Fruit fly (Drosophila melanogaster) whole organism, embryonic: Measurements from ENCODE around the gene slif.
A peak's percentile ranks its signal among the peaks of the same experiment; 100 is the strongest.

Experiments
- ATbp ChIP-seq: fragments of 200-800 bp; sonication (Bioruptor generic); optimal IDR thresholded peaks from 2 replicates; lab custom pipeline; 2017; ENCODE audit warnings: missing biosample characterization, mild to moderate bottlenecking, missing genetic modification characterization, missing genetic modification reagents
- Abd-B ChIP-seq: fragments of 200-800 bp; sonication (Bioruptor generic); optimal IDR thresholded peaks from 2 replicates; lab custom pipeline; 2018; ENCODE audit warnings: missing biosample characterization, mild to moderate bottlenecking, missing genetic modification characterization, moderate library complexity
- Atf-2 ChIP-seq: fragments of 200-800 bp; sonication (Bioruptor generic); optimal IDR thresholded peaks from 2 replicates; lab custom pipeline; 2016; ENCODE audit warnings: missing biosample characterization, missing genetic modification characterization
- CG10147 ChIP-seq: fragments of 200-800 bp; sonication (Bioruptor generic); optimal IDR thresholded peaks from 2 replicates; lab custom pipeline; 2019; ENCODE audit warnings: missing biosample characterization, mild to moderate bottlenecking, missing genetic modification characterization, moderate library complexity
- CG12104 ChIP-seq: fragments of 200-800 bp; sonication (Bioruptor generic); optimal IDR thresholded peaks from 3 replicates; lab custom pipeline; 2016; ENCODE audit warnings: missing biosample characterization, missing genetic modification characterization
- CG1233 ChIP-seq: fragments of 200-800 bp; sonication (Bioruptor generic); optimal IDR thresholded peaks from 4 replicates; lab custom pipeline; 2018; ENCODE audit warnings: missing biosample characterization, mild to moderate bottlenecking, missing genetic modification characterization
- CG13624 ChIP-seq: fragments of 200-800 bp; sonication (Bioruptor generic); optimal IDR thresholded peaks from 2 replicates; lab custom pipeline; 2016; ENCODE audit warnings: missing biosample characterization, missing genetic modification characterization
- CG14441 ChIP-seq: fragments of 200-800 bp; sonication (Bioruptor generic); IDR thresholded peaks from 2 replicates; pipeline ENCODE4 v1.3.6; 2022; ENCODE audit warnings: missing biosample characterization, missing genetic modification characterization
- CG15479 ChIP-seq: fragments of 200-800 bp; sonication (Bioruptor generic); optimal IDR thresholded peaks from 3 replicates; lab custom pipeline; 2019; ENCODE audit warnings: missing biosample characterization, mild to moderate bottlenecking, missing genetic modification characterization, moderate library complexity
- CG17361 ChIP-seq: fragments of 200-800 bp; sonication (Bioruptor generic); IDR thresholded peaks from 3 replicates; pipeline ENCODE4 v1.3.6; 2022; ENCODE audit warnings: missing biosample characterization, missing genetic modification characterization
- CG17829 ChIP-seq: fragments of 200-800 bp; optimal IDR thresholded peaks from 2 replicates; lab custom pipeline; 2019; ENCODE audit warnings: missing biosample characterization, mild to moderate bottlenecking, missing genetic modification characterization, moderate library complexity
- CG18764 ChIP-seq: fragments of 200-800 bp; sonication (Bioruptor generic); optimal IDR thresholded peaks from 3 replicates; lab custom pipeline; 2016; ENCODE audit warnings: missing biosample characterization, missing genetic modification characterization
- CG42726 ChIP-seq: fragments of 200-800 bp; sonication (Bioruptor generic); IDR thresholded peaks from 2 replicates; pipeline ENCODE4 v1.3.6; 2022; ENCODE audit warnings: missing biosample characterization, missing genetic modification characterization; ENCODE audit not compliant: partially characterized antibody
- CG4282 ChIP-seq: fragments of 200-800 bp; sonication (Bioruptor generic); optimal IDR thresholded peaks from 2 replicates; lab custom pipeline; 2016; ENCODE audit warnings: missing biosample characterization, missing genetic modification characterization
- CG7271 ChIP-seq: fragments of 200-800 bp; sonication (Bioruptor generic); optimal IDR thresholded peaks from 2 replicates; lab custom pipeline; 2018; ENCODE audit warnings: missing biosample characterization, mild to moderate bottlenecking, missing genetic modification characterization, moderate library complexity
- CG7745 ChIP-seq: fragments of 200-800 bp; sonication (Bioruptor generic); optimal IDR thresholded peaks from 2 replicates; lab custom pipeline; 2018; ENCODE audit warnings: missing biosample characterization, mild to moderate bottlenecking, missing genetic modification characterization, moderate library complexity
- CG7839 ChIP-seq: fragments of 200-800 bp; sonication (Bioruptor generic); optimal IDR thresholded peaks from 3 replicates; lab custom pipeline; 2018; ENCODE audit warnings: missing biosample characterization, mild to moderate bottlenecking, missing genetic modification characterization, moderate library complexity
- D ChIP-seq, 2 experiments: fragments of 200-800 bp in 1 of 2; fragments of >200 bp in 1 of 2; sonication (Bioruptor generic) in 1 of 2; optimal IDR thresholded peaks; 2 replicates in 1 of 2; 3 replicates in 1 of 2; lab custom pipeline; 2017; ENCODE audit warnings: mild to moderate bottlenecking in 1 of 2, missing biosample characterization in 1 of 2, missing genetic modification characterization in 1 of 2, missing genetic modification reagents in 1 of 2
- D19B ChIP-seq: fragments of 200-800 bp; sonication (Bioruptor generic); optimal IDR thresholded peaks from 2 replicates; lab custom pipeline; 2017; ENCODE audit warnings: missing biosample characterization, mild to moderate bottlenecking, missing genetic modification characterization
- Doc3 ChIP-seq: fragments of 200-800 bp; sonication (Bioruptor generic); IDR thresholded peaks from 3 replicates; pipeline ENCODE4 v1.3.6; 2022; ENCODE audit warnings: missing biosample characterization, missing genetic modification characterization; ENCODE audit not compliant: partially characterized antibody
- E2f2 ChIP-seq: fragments of 200-800 bp; sonication (Bioruptor generic); IDR thresholded peaks from 2 replicates; pipeline ENCODE4 v1.3.6; 2022; ENCODE audit warnings: missing biosample characterization, missing genetic modification characterization
- Fer3 ChIP-seq: fragments of 200-800 bp; sonication (Bioruptor generic); optimal IDR thresholded peaks from 2 replicates; lab custom pipeline; 2018; ENCODE audit warnings: missing biosample characterization, mild to moderate bottlenecking, missing genetic modification characterization, moderate library complexity
- Hsf ChIP-seq: fragments of 200-800 bp; sonication (Bioruptor generic); optimal IDR thresholded peaks from 3 replicates; lab custom pipeline; 2016; ENCODE audit warnings: missing biosample characterization, missing genetic modification characterization
- Med ChIP-seq: fragments of 200-800 bp; sonication (Bioruptor generic); peaks from one replicate; lab custom pipeline; 2016; ENCODE audit warnings: missing biosample characterization, missing genetic modification characterization, mild to moderate bottlenecking, inconsistent platforms, moderate library complexity
- Mes4 ChIP-seq: fragments of 200-800 bp; sonication (Bioruptor generic); optimal IDR thresholded peaks from 2 replicates; lab custom pipeline; 2016; ENCODE audit warnings: missing biosample characterization, missing genetic modification characterization
- Myb ChIP-seq: fragments of 200-800 bp; sonication (Bioruptor generic); optimal IDR thresholded peaks from 2 replicates; lab custom pipeline; 2016; ENCODE audit warnings: missing biosample characterization, missing genetic modification characterization
- NC2α ChIP-seq: fragments of 200-800 bp; sonication (Bioruptor generic); optimal IDR thresholded peaks from 2 replicates; lab custom pipeline; 2016; ENCODE audit warnings: missing biosample characterization, missing genetic modification characterization
- Nf-YC ChIP-seq: fragments of 200-800 bp; optimal IDR thresholded peaks from 3 replicates; lab custom pipeline; 2019; ENCODE audit warnings: missing biosample characterization, mild to moderate bottlenecking, missing genetic modification characterization, moderate library complexity
- Sox100B ChIP-seq: fragments of 200-800 bp; sonication (Bioruptor generic); optimal IDR thresholded peaks from 3 replicates; lab custom pipeline; 2018; ENCODE audit warnings: missing biosample characterization, mild to moderate bottlenecking, missing genetic modification characterization
- Sox102F ChIP-seq: fragments of 200-800 bp; sonication (Bioruptor generic); optimal IDR thresholded peaks from 2 replicates; lab custom pipeline; 2018; ENCODE audit warnings: missing biosample characterization, mild to moderate bottlenecking, missing genetic modification characterization, moderate library complexity
- YL-1 ChIP-seq: fragments of 200-800 bp; sonication (Bioruptor generic); optimal IDR thresholded peaks from 3 replicates; lab custom pipeline; 2017; ENCODE audit warnings: missing biosample characterization, mild to moderate bottlenecking, missing genetic modification characterization
- al ChIP-seq: fragments of 200-800 bp; sonication (Bioruptor generic); IDR thresholded peaks from 2 replicates; pipeline ENCODE4 v1.3.6; 2022; ENCODE audit warnings: missing biosample characterization, missing genetic modification characterization
- ash1 ChIP-seq: fragments of 200-800 bp; sonication (Bioruptor generic); optimal IDR thresholded peaks from 2 replicates; lab custom pipeline; 2018; ENCODE audit warnings: missing biosample characterization, mild to moderate bottlenecking, missing genetic modification characterization
- cg ChIP-seq: fragments of 200-800 bp; sonication (Bioruptor generic); optimal IDR thresholded peaks from 3 replicates; lab custom pipeline; 2019; ENCODE audit warnings: missing biosample characterization, mild to moderate bottlenecking, missing genetic modification characterization, moderate library complexity
- ci ChIP-seq: fragments of 200-800 bp; sonication (Bioruptor generic); IDR thresholded peaks from 3 replicates; pipeline ENCODE4 v1.3.6; 2022; ENCODE audit warnings: missing biosample characterization, missing genetic modification characterization
- da ChIP-seq: fragments of 200-800 bp; sonication (Bioruptor generic); optimal IDR thresholded peaks from 2 replicates; lab custom pipeline; 2016; ENCODE audit warnings: missing biosample characterization, missing genetic modification characterization
- eyg ChIP-seq: fragments of 200-800 bp; sonication (Bioruptor generic); optimal IDR thresholded peaks from 3 replicates; lab custom pipeline; 2016; ENCODE audit warnings: missing biosample characterization, missing genetic modification characterization
- fd102C ChIP-seq: fragments of 200-800 bp; sonication (Bioruptor generic); optimal IDR thresholded peaks from 2 replicates; lab custom pipeline; 2018; ENCODE audit warnings: missing biosample characterization, mild to moderate bottlenecking, missing genetic modification characterization, moderate library complexity
- jing ChIP-seq: fragments of 200-800 bp; sonication (Bioruptor generic); optimal IDR thresholded peaks from 2 replicates; lab custom pipeline; 2018; ENCODE audit warnings: missing biosample characterization, mild to moderate bottlenecking, missing genetic modification characterization
- knrl ChIP-seq: fragments of 200-800 bp; sonication (Bioruptor generic); IDR thresholded peaks from 3 replicates; pipeline ENCODE4 v1.3.6; 2022; ENCODE audit warnings: missing biosample characterization, missing genetic modification characterization; ENCODE audit not compliant: partially characterized antibody
- mld ChIP-seq: fragments of 200-800 bp; sonication (Bioruptor generic); IDR thresholded peaks from 3 replicates; pipeline ENCODE4 v1.3.6; 2022; ENCODE audit warnings: missing biosample characterization, missing genetic modification characterization; ENCODE audit not compliant: partially characterized antibody
- nom ChIP-seq: fragments of 200-800 bp; sonication (Bioruptor generic); optimal IDR thresholded peaks from 2 replicates; lab custom pipeline; 2017; ENCODE audit warnings: missing biosample characterization, missing genetic modification characterization, mild to moderate bottlenecking, moderate library complexity, missing genetic modification reagents
- p53 ChIP-seq: fragments of 200-800 bp; sonication (Bioruptor generic); optimal IDR thresholded peaks from 2 replicates; lab custom pipeline; 2016; ENCODE audit warnings: missing biosample characterization, missing genetic modification characterization
- psq ChIP-seq: fragments of 200-800 bp; sonication (Bioruptor generic); optimal IDR thresholded peaks from 2 replicates; lab custom pipeline; 2017; ENCODE audit warnings: missing biosample characterization, missing genetic modification characterization
- pzg ChIP-seq: fragments of 200-800 bp; sonication (Bioruptor generic); optimal IDR thresholded peaks from 3 replicates; lab custom pipeline; 2018; ENCODE audit warnings: missing biosample characterization, mild to moderate bottlenecking, missing genetic modification characterization, moderate library complexity
- ranshi ChIP-seq: fragments of 200-800 bp; sonication (Bioruptor generic); IDR thresholded peaks from 2 replicates; pipeline ENCODE4 v1.3.6; 2022; ENCODE audit warnings: missing biosample characterization, missing genetic modification characterization
- repo ChIP-seq: fragments of 200-800 bp; sonication (Bioruptor generic); optimal IDR thresholded peaks from 2 replicates; lab custom pipeline; 2016; ENCODE audit warnings: missing biosample characterization, missing genetic modification characterization
- slp2 ChIP-seq: fragments of 200-800 bp; sonication (Bioruptor generic); optimal IDR thresholded peaks from 2 replicates; lab custom pipeline; 2016; ENCODE audit warnings: missing biosample characterization, missing genetic modification characterization
- stwl ChIP-seq: fragments of 200-800 bp; sonication (Bioruptor generic); optimal IDR thresholded peaks from 3 replicates; lab custom pipeline; 2018; ENCODE audit warnings: missing biosample characterization, mild to moderate bottlenecking, missing genetic modification characterization, moderate library complexity
- trh ChIP-seq: fragments of 200-800 bp; sonication (Bioruptor generic); optimal IDR thresholded peaks from 2 replicates; lab custom pipeline; 2016; ENCODE audit warnings: missing biosample characterization, missing genetic modification characterization
- unc-4 ChIP-seq: fragments of 200-800 bp; sonication (Bioruptor generic); IDR thresholded peaks from 2 replicates; pipeline ENCODE4 v1.3.6; 2022; ENCODE audit warnings: missing biosample characterization, missing genetic modification characterization; ENCODE audit not compliant: partially characterized antibody

slif gene

DNA sequence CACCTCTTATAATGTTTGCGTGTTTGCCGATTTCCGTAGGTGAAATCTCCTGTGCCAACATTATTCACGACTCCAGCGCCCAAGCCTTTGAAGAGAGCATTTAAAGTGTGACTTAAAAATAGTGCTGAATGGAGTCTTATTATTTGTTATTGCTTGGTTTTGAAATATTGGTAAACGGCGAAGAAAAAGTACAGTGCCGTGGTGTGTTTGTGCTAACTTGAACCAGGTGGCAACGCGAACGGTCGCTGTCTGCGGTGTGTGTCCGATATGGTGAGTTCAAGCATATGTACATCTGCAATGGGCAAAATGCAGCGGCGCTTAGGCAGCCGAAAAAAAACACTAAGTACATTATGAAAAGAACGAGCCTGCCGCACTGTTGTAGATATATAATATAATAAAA, 2.9 kb upstream of the slif start (continued):
- TF ChIP-seq CG7839 (tag; lab: Kevin White, UChicago) (no peak), CG10147 (GFP tag; lab: Kevin White, UChicago) (no peak), fd102C (no peak), eyg (GFP tag; lab: Kevin White, UChicago) (no peak), ATbp (no peak), cg (no peak), Fer3 (tag; lab: Kevin White, UChicago) (no peak), CG42726 (GFP tag; lab: Robert Waterston, UW) (no peak), slp2 (GFP tag; lab: Kevin White, UChicago) (no peak), jing (GFP tag; lab: Kevin White, UChicago) (no peak), ci (GFP tag; lab: Robert Waterston, UW) (no peak), Sox100B (GFP tag; lab: Kevin White, UChicago) (no peak), CG7271 (tag; lab: Kevin White, UChicago) (peak; percentile 0), Hsf (GFP tag; lab: Kevin White, UChicago) (no peak), Abd-B (GFP tag; lab: Kevin White, UChicago) (no peak), da (no peak), D (optimal IDR thresholded peaks at IDR 0.05; lab: Kevin White, UChicago) (no peak), D (GFP tag; optimal IDR thresholded peaks at IDR 0.05; lab: Kevin White, UChicago) (no peak), YL-1 (GFP tag; lab: Kevin White, UChicago) (peak; percentile 56), repo (GFP tag; lab: Kevin White, UChicago) (no peak), ranshi (GFP tag; lab: Robert Waterston, UW) (no peak), stwl (peak; percentile 23), pzg (GFP tag; lab: Kevin White, UChicago) (peak; percentile 43), al (no peak), CG17829 (tag; lab: Kevin White, UChicago) (no peak), CG7745 (tag; lab: Kevin White, UChicago) (no peak), CG14441 (GFP tag; lab: Robert Waterston, UW) (no peak), CG12104 (GFP tag; lab: Kevin White, UChicago) (no peak), CG17361 (GFP tag; lab: Robert Waterston, UW) (no peak), p53 (GFP tag; lab: Kevin White, UChicago) (no peak), psq (GFP tag; lab: Kevin White, UChicago) (no peak), knrl (no peak), Myb (GFP tag; lab: Kevin White, UChicago) (peak; percentile 29), Mes4 (GFP tag; lab: Kevin White, UChicago) (no peak), Doc3 (no peak), Nf-YC (tag; lab: Kevin White, UChicago) (peak; percentile 69), Sox102F (GFP tag; lab: Kevin White, UChicago) (no peak), NC2α (GFP tag; lab: Kevin White, UChicago) (no peak), Atf-2 (no peak), ash1 (GFP tag; lab: Kevin White, UChicago) (no peak), CG15479 (no peak), nom (GFP tag; lab: Kevin White, UChicago) (peak; percentile 37), CG13624 (GFP tag; lab: Kevin White, UChicago) (no peak), mld (GFP tag; lab: Robert Waterston, UW) (no peak), E2f2 (0 out of 2 replicates have a peak, but pooled peaks have one; percentile 25), CG1233 (GFP tag; lab: Kevin White, UChicago) (no peak), CG4282 (GFP tag; lab: Kevin White, UChicago) (no peak), Med (GFP tag; lab: Kevin White, UChicago) (peak; percentile 50), CG18764 (GFP tag; lab: Kevin White, UChicago) (no peak), trh (GFP tag; lab: Kevin White, UChicago) (no peak), unc-4 (GFP tag; lab: Robert Waterston, UW) (no peak), D19B (GFP tag; lab: Kevin White, UChicago) (no peak)
